Worm (Caenorhabditis elegans) whole organism, L4 larva: ENCODE measurements around the gene pde-3.

Source experiments
- F10B5.3 ChIP-seq: sonication (generic microtip); optimal IDR thresholded peaks from 2 replicates; lab custom pipeline; 2016; ENCODE audit warnings: mild to moderate bottlenecking, missing genetic modification characterization, missing compliant biosample characterization
- F26F4.8 ChIP-seq: fragments of 200-800 bp; sonication (Bioruptor generic); conservative IDR thresholded peaks from 2 replicates; pipeline ENCODE4 v1.3.6; 2022; ENCODE audit warnings: missing genetic modification characterization, missing compliant biosample characterization
- F44E2.7 ChIP-seq: fragments of 200-800 bp; sonication (Bioruptor generic); IDR thresholded peaks from 2 replicates; pipeline ENCODE4 v2.1.2; 2022; ENCODE audit warnings: missing genetic modification characterization, missing compliant biosample characterization
- T20F7.1 ChIP-seq: fragments of 200-800 bp; sonication (Bioruptor generic); optimal IDR thresholded peaks from 2 replicates; lab custom pipeline; 2018; ENCODE audit warnings: mild to moderate bottlenecking, missing genetic modification characterization, missing compliant biosample characterization
- Y105C5A.15 ChIP-seq: fragments of 200-800 bp; sonication (Bioruptor generic); IDR thresholded peaks from 2 replicates; pipeline ENCODE4 v1.3.6; 2022; ENCODE audit warnings: missing genetic modification characterization, missing compliant biosample characterization
- Y48G9A.11 ChIP-seq: fragments of 200-800 bp; sonication (Bioruptor generic); IDR thresholded peaks from 2 replicates; pipeline ENCODE4 v1.3.6; 2022; ENCODE audit warnings: missing genetic modification reagents, missing genetic modification characterization, missing compliant biosample characterization
- Y75B8A.6 ChIP-seq: fragments of 200-800 bp; sonication (Bioruptor generic); IDR thresholded peaks from 2 replicates; pipeline ENCODE4 v1.3.6; 2022; ENCODE audit warnings: missing genetic modification reagents, missing genetic modification characterization, missing compliant biosample characterization
- ama-1 ChIP-seq: fragments of 150-350 bp; optimal IDR thresholded peaks from 2 replicates; lab custom pipeline; 2014; ENCODE audit warnings: inconsistent platforms, mixed read lengths
- arid-1 ChIP-seq: fragments of 200-800 bp; sonication (Bioruptor generic); conservative IDR thresholded peaks from 2 replicates; pipeline ENCODE4 v1.3.6; 2022; ENCODE audit warnings: missing genetic modification reagents, missing genetic modification characterization, missing compliant biosample characterization
- attf-4 ChIP-seq: sonication (generic microtip); optimal IDR thresholded peaks from 3 replicates; lab custom pipeline; 2017; ENCODE audit warnings: missing biosample characterization, missing genetic modification characterization
- ceh-20 ChIP-seq: fragments of 200-800 bp; sonication (Bioruptor generic); IDR thresholded peaks from 2 replicates; pipeline ENCODE4 v1.3.6; 2022; ENCODE audit warnings: missing genetic modification reagents, missing genetic modification characterization, missing compliant biosample characterization
- ceh-28 ChIP-seq: fragments of 150-350 bp; optimal IDR thresholded peaks from 2 replicates; lab custom pipeline; 2014; ENCODE audit warnings: missing biosample characterization, missing genetic modification reagents, missing genetic modification characterization
- ceh-82 ChIP-seq: sonication (generic microtip); optimal IDR thresholded peaks from 2 replicates; lab custom pipeline; 2017; ENCODE audit warnings: missing biosample characterization, missing genetic modification characterization
- ces-1 ChIP-seq: fragments of 150-350 bp; sonication (generic microtip); optimal IDR thresholded peaks from 4 replicates; lab custom pipeline; 2014; ENCODE audit warnings: missing biosample characterization, missing genetic modification reagents, missing genetic modification characterization
- ctbp-1 ChIP-seq: fragments of 200-800 bp; sonication (Bioruptor generic); IDR thresholded peaks from 2 replicates; pipeline ENCODE4 v1.3.6; 2022; ENCODE audit warnings: missing genetic modification reagents, missing genetic modification characterization, missing compliant biosample characterization
- daf-12 ChIP-seq: fragments of 150-350 bp; optimal IDR thresholded peaks from 2 replicates; lab custom pipeline; 2014; ENCODE audit warnings: missing biosample characterization, missing genetic modification reagents, missing genetic modification characterization
- dmd-6 ChIP-seq: fragments of 200-800 bp; sonication (Bioruptor generic); IDR thresholded peaks from 2 replicates; pipeline ENCODE4 v1.3.6; 2022; ENCODE audit warnings: missing genetic modification reagents, missing genetic modification characterization, missing compliant biosample characterization
- dpl-1 ChIP-seq: fragments of 150-350 bp; optimal IDR thresholded peaks from 2 replicates; lab custom pipeline; 2014; ENCODE audit warnings: missing biosample characterization, missing genetic modification reagents, missing genetic modification characterization
- dve-1 ChIP-seq: sonication (generic microtip); optimal IDR thresholded peaks from 2 replicates; lab custom pipeline; 2017; ENCODE audit warnings: antibody characterized with exemption, mild to moderate bottlenecking, missing genetic modification characterization, missing compliant biosample characterization; ENCODE audit not compliant: insufficient read depth
- egl-27 ChIP-seq: sonication (generic microtip); optimal IDR thresholded peaks from 3 replicates; lab custom pipeline; 2017; ENCODE audit warnings: missing biosample characterization, missing genetic modification reagents, missing genetic modification characterization
- hlh-11 ChIP-seq: fragments of 200-800 bp; sonication (Bioruptor generic); optimal IDR thresholded peaks from 2 replicates; lab custom pipeline; 2018; ENCODE audit warnings: mild to moderate bottlenecking, missing genetic modification characterization, missing compliant biosample characterization
- hlh-30 ChIP-seq: sonication (generic microtip); optimal IDR thresholded peaks from 2 replicates; lab custom pipeline; 2017; ENCODE audit warnings: antibody characterized with exemption, mild to moderate bottlenecking, missing genetic modification characterization, missing compliant biosample characterization; ENCODE audit not compliant: insufficient read depth
- lim-7 ChIP-seq: fragments of 200-800 bp; sonication (Bioruptor generic); IDR thresholded peaks from 2 replicates; pipeline ENCODE4 v1.3.6; 2022; ENCODE audit warnings: missing genetic modification characterization, missing compliant biosample characterization
- lin-13 ChIP-seq: fragments of 150-350 bp; optimal IDR thresholded peaks from 2 replicates; lab custom pipeline; 2014; ENCODE audit warnings: missing biosample characterization, missing genetic modification reagents, missing genetic modification characterization
- lin-38 ChIP-seq: fragments of 200-800 bp; sonication (Bioruptor generic); IDR thresholded peaks from 2 replicates; pipeline ENCODE4 v1.3.6; 2022; ENCODE audit warnings: missing genetic modification reagents, missing genetic modification characterization, missing compliant biosample characterization
- lin-39 ChIP-seq: fragments of 150-350 bp; optimal IDR thresholded peaks from 2 replicates; lab custom pipeline; 2014; ENCODE audit warnings: missing biosample characterization, missing genetic modification reagents, missing genetic modification characterization
- lir-3 ChIP-seq: sonication (generic microtip); optimal IDR thresholded peaks from 2 replicates; lab custom pipeline; 2016; ENCODE audit warnings: mild to moderate bottlenecking, missing genetic modification characterization, missing compliant biosample characterization
- madf-5 ChIP-seq, 2 experiments: fragments of 200-800 bp; sonication (Bioruptor generic); IDR thresholded peaks; 2 replicates each; pipeline ENCODE4 v1.3.6; 2022; ENCODE audit warnings: missing compliant biosample characterization in 2 of 2, missing genetic modification characterization in 2 of 2
- madf-9 ChIP-seq: fragments of 200-800 bp; sonication (Bioruptor generic); conservative IDR thresholded peaks from 2 replicates; pipeline ENCODE4 v1.3.6; 2022; ENCODE audit warnings: missing genetic modification reagents, missing genetic modification characterization, missing compliant biosample characterization
- mep-1 ChIP-seq: fragments of 150-350 bp; sonication (generic microtip); optimal IDR thresholded peaks from 3 replicates; lab custom pipeline; 2014; ENCODE audit warnings: missing biosample characterization, missing genetic modification characterization
- mxl-2 ChIP-seq: fragments of 200-800 bp; sonication (Bioruptor generic); conservative IDR thresholded peaks from 2 replicates; pipeline ENCODE4 v1.3.6; 2022; ENCODE audit warnings: missing genetic modification reagents, missing genetic modification characterization, missing compliant biosample characterization
- mxl-3 ChIP-seq: fragments of 200-800 bp; sonication (Bioruptor generic); optimal IDR thresholded peaks from 2 replicates; lab custom pipeline; 2018; ENCODE audit warnings: mild to moderate bottlenecking, missing genetic modification characterization, missing compliant biosample characterization
- nhr-102 ChIP-seq: sonication (generic microtip); optimal IDR thresholded peaks from 2 replicates; lab custom pipeline; 2016; ENCODE audit warnings: mild to moderate bottlenecking, missing genetic modification characterization, moderate library complexity, missing compliant biosample characterization
- nhr-25 ChIP-seq: sonication (generic microtip); optimal IDR thresholded peaks from 2 replicates; lab custom pipeline; 2017; ENCODE audit warnings: missing genetic modification characterization, mild to moderate bottlenecking, missing compliant biosample characterization, antibody characterized with exemption, moderate library complexity, borderline replicate concordance; ENCODE audit not compliant: insufficient read depth
- nhr-28 ChIP-seq: fragments of 150-350 bp; optimal IDR thresholded peaks from 2 replicates; lab custom pipeline; 2014; ENCODE audit warnings: missing biosample characterization, missing genetic modification characterization
- nhr-41 ChIP-seq: fragments of 200-800 bp; sonication (Bioruptor generic); IDR thresholded peaks from 2 replicates; pipeline ENCODE4 v1.3.6; 2022; ENCODE audit warnings: missing genetic modification reagents, missing genetic modification characterization, missing compliant biosample characterization
- nhr-48 ChIP-seq: sonication (generic microtip); optimal IDR thresholded peaks from 2 replicates; lab custom pipeline; 2016; ENCODE audit warnings: mild to moderate bottlenecking, missing genetic modification characterization, missing compliant biosample characterization
- nhr-76 ChIP-seq: fragments of 150-350 bp; optimal IDR thresholded peaks from 2 replicates; lab custom pipeline; 2014; ENCODE audit warnings: missing biosample characterization, missing genetic modification characterization
- pha-4 ChIP-seq, 2 experiments: fragments of 150-350 bp in 1 of 2; fragments of 200-800 bp in 1 of 2; sonication (Bioruptor generic) in 1 of 2; IDR thresholded peaks in 1 of 2; optimal IDR thresholded peaks in 1 of 2; 2 replicates each; pipeline versions ENCODE4 v1.3.6 to Lab custom; 2014 to 2022; ENCODE audit warnings: missing genetic modification characterization in 2 of 2, missing genetic modification reagents in 2 of 2, missing biosample characterization in 1 of 2, missing compliant biosample characterization in 1 of 2
- php-3 ChIP-seq: fragments of 200-800 bp; sonication (Bioruptor generic); IDR thresholded peaks from 2 replicates; pipeline ENCODE4 v1.3.6; 2022; ENCODE audit warnings: missing genetic modification reagents, missing genetic modification characterization, missing compliant biosample characterization
- pqm-1 ChIP-seq: sonication (generic microtip); optimal IDR thresholded peaks from 2 replicates; lab custom pipeline; 2017; ENCODE audit warnings: missing biosample characterization, missing genetic modification characterization
- saeg-2 ChIP-seq: fragments of 200-800 bp; sonication (Bioruptor generic); IDR thresholded peaks from 2 replicates; pipeline ENCODE4 v1.3.6; 2022; ENCODE audit warnings: missing genetic modification reagents, missing genetic modification characterization, missing compliant biosample characterization
- set-16 ChIP-seq: fragments of 200-800 bp; sonication (Bioruptor generic); IDR thresholded peaks from 2 replicates; pipeline ENCODE4 v1.3.6; 2022; ENCODE audit warnings: missing genetic modification reagents, missing genetic modification characterization, missing compliant biosample characterization
- skn-1 ChIP-seq: fragments of 150-350 bp; optimal IDR thresholded peaks from 2 replicates; lab custom pipeline; 2014; ENCODE audit warnings: missing biosample characterization, missing genetic modification characterization
- spr-1 ChIP-seq: sonication (generic microtip); optimal IDR thresholded peaks from 2 replicates; lab custom pipeline; 2016; ENCODE audit warnings: mild to moderate bottlenecking, missing genetic modification characterization, missing compliant biosample characterization
- unc-130 ChIP-seq: sonication (generic microtip); optimal IDR thresholded peaks from 2 replicates; lab custom pipeline; 2016; ENCODE audit warnings: missing genetic modification reagents, missing genetic modification characterization, missing compliant biosample characterization
- unc-39 ChIP-seq: sonication (generic microtip); optimal IDR thresholded peaks from 2 replicates; lab custom pipeline; 2017; ENCODE audit warnings: missing biosample characterization, missing genetic modification characterization
- unc-62 ChIP-seq, 3 experiments: fragments of 150-350 bp in 1 of 3; sonication (generic microtip); optimal IDR thresholded peaks in 2 of 3; peaks in 1 of 3; 1 replicate in 1 of 3; 2 replicates in 2 of 3; lab custom pipeline; 2014 to 2017; ENCODE audit warnings: missing biosample characterization in 3 of 3, missing genetic modification characterization in 3 of 3, missing genetic modification reagents in 3 of 3, missing genotype in 1 of 3
- zfp-2 ChIP-seq: sonication (generic microtip); optimal IDR thresholded peaks from 2 replicates; lab custom pipeline; 2016; ENCODE audit warnings: mild to moderate bottlenecking, missing genetic modification characterization, missing compliant biosample characterization
- zip-11 ChIP-seq: fragments of 200-800 bp; sonication (Bioruptor generic); IDR thresholded peaks from 2 replicates; pipeline ENCODE4 v1.3.6; 2022; ENCODE audit warnings: missing genetic modification characterization, missing compliant biosample characterization

Gene pde-3

DNA sequence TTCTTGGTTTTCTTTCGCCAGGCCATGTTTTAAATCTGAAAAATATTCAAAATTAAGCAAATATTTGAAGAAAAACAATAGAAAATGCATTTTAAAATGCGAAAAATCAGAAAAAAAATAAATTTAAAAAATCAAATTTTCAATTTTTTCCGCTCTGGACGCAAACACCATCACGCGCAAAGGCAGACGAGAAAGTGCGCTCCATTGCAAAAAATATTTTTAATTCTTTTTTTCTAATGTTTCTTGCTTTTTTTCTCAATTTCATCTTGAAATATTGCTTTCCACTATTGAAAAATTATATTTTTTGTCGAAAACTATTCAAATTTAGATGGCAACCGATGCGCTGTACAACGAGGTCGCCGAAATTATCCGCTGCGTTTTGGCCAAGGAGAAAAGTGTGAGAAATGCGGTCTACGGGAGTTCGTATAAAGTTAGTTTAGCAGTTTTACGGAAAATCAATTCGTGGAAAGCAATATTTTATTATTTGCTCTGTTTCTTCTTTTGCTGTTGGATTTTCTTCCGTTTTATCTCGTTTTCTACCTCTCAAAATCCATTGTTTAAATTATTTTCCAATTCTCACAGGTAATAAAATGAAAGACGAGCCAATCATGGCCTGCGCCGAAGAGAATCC, 49.9 kb downstream of the pde-3 start, which contains the start of the genes pole-4, nsun-5 and metl-2:
pole-4 (minus strand) TSS at position 35 of the 631 bp plus-strand sequence.
nsun-5 (plus strand) TSS at position 298 of the 631 bp plus-strand sequence.
metl-2 (plus strand) TSS at position 581 of the 631 bp plus-strand sequence.
- TF ChIP-seq mep-1 (tag; lab: Kevin White, UChicago) (peak; percentile 34), unc-130 (GFP tag; lab: Kevin White, UChicago) (no peak), zip-11 (GFP tag; lab: Robert Waterston, UW) (no peak), dpl-1 (GFP tag; lab: Kevin White, UChicago) (peak; percentile 81), madf-5 (GFP tag; IDR thresholded peaks at IDR 0.05; lab: Robert Waterston, UW) (no peak), daf-12 (tag; lab: Kevin White, UChicago) (no peak), dmd-6 (GFP tag; lab: Robert Waterston, UW) (no peak), attf-4 (tag; lab: Kevin White, UChicago) (no peak), F26F4.8 (GFP tag; lab: Robert Waterston, UW) (no peak), saeg-2 (GFP tag; lab: Robert Waterston, UW) (no peak), ama-1 (lab: Kevin White, UChicago) (no peak), arid-1 (GFP tag; lab: Robert Waterston, UW) (no peak), F44E2.7 (GFP tag; lab: Robert Waterston, UW) (no peak), lin-13 (GFP tag; lab: Kevin White, UChicago) (no peak), ces-1 (no peak), hlh-30 (tag; lab: Kevin White, UChicago) (peak; percentile 24), nhr-102 (no peak), madf-9 (GFP tag; lab: Robert Waterston, UW) (no peak), lin-38 (GFP tag; lab: Robert Waterston, UW) (peak; percentile 92), dve-1 (tag; lab: Kevin White, UChicago) (peak; percentile 23), ceh-20 (no peak), F10B5.3 (tag; lab: Kevin White, UChicago) (no peak), pha-4 (GFP tag; IDR thresholded peaks at IDR 0.05; lab: Robert Waterston, UW) (no peak), pha-4 (tag; optimal IDR thresholded peaks at IDR 0.05; lab: Kevin White, UChicago) (no peak), hlh-11 (no peak), ctbp-1 (0 out of 2 replicates have a peak, but pooled peaks have one; percentile 15), lim-7 (no peak), spr-1 (tag; lab: Kevin White, UChicago) (no peak), unc-39 (tag; lab: Kevin White, UChicago) (no peak), ceh-28 (tag; lab: Kevin White, UChicago) (no peak), nhr-25 (tag; lab: Kevin White, UChicago) (no peak), zfp-2 (tag; lab: Kevin White, UChicago) (no peak), set-16 (GFP tag; lab: Robert Waterston, UW) (no peak), php-3 (no peak), nhr-76 (no peak), Y48G9A.11 (GFP tag; lab: Robert Waterston, UW) (no peak), ceh-82 (tag; lab: Kevin White, UChicago) (no peak), skn-1 (no peak), nhr-41 (GFP tag; lab: Robert Waterston, UW) (no peak), nhr-48 (tag; lab: Kevin White, UChicago) (no peak), T20F7.1 (GFP tag; lab: Kevin White, UChicago) (no peak), lin-39 (no peak), egl-27 (tag; lab: Kevin White, UChicago) (no peak), pqm-1 (no peak), lir-3 (no peak), mxl-3 (no peak), mxl-2 (no peak), Y105C5A.15 (GFP tag; lab: Robert Waterston, UW) (no peak), Y75B8A.6 (no peak), nhr-28 (peak; percentile 1), unc-62 (GFP tag; optimal IDR thresholded peaks at IDR 0.05 in 1 of 2; lab: Kevin White, UChicago) (no peak), unc-62 (tag; optimal IDR thresholded peaks at IDR 0.05; lab: Kevin White, UChicago) (no peak)
